Fruit fly (Drosophila melanogaster) Kc167 (cell line): ENCODE results near the gene Sry-delta.

Source experiments
- h ChIP-seq: fragments of >200 bp; optimal IDR thresholded peaks from 3 replicates; lab custom pipeline; 2018; ENCODE audit warnings: missing external identifiers
- insv ChIP-seq: fragments of >200 bp; optimal IDR thresholded peaks from 3 replicates; lab custom pipeline; 2018; ENCODE audit warnings: missing external identifiers

- TF ChIP-seq insv = no peak
- no peak for TF ChIP-seq h (lab: Kevin White, UChicago)
Measured at dm6 chr3R:30083215-30083614, 40.1 kb downstream of the Sry-delta start.
